Worm (Caenorhabditis elegans) whole organism, late embryonic: Measurements from ENCODE around the gene ceh-37.

Experiments used
- pqm-1 ChIP-seq: sonication (generic microtip); optimal IDR thresholded peaks from 2 replicates; lab custom pipeline; 2016; ENCODE audit warnings: missing genetic modification characterization, missing compliant biosample characterization
- syd-9 ChIP-seq: sonication (generic microtip); optimal IDR thresholded peaks from 2 replicates; lab custom pipeline; 2016; ENCODE audit warnings: mild to moderate bottlenecking, missing genetic modification characterization, moderate library complexity, missing compliant biosample characterization
- unc-86 ChIP-seq: sonication (generic microtip); optimal IDR thresholded peaks from 2 replicates; lab custom pipeline; 2016; ENCODE audit warnings: missing genetic modification characterization, missing compliant biosample characterization

DNA sequence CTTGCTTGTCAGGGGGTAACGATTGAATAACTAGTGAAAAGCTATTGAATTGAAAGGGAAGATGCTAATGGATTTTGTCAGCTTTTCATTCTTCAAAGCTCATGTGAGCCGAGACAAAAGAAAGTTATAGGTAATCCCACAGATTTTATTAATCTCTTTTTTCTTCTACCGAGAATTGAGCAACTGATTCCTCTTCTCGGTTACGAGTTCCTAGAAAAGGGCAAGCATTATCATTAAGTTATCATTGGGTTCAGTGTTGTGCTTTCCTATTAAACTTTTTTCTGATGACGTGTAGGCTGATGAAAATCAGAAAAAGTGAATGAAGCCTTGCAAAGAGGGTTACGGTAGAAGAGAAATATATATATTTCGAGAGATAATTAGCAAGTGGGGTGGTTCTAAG, 22.2 kb downstream of the ceh-37 start:
- TF ChIP-seq unc-86 (tag; lab: Kevin White, UChicago) (no peak), syd-9 (tag; lab: Kevin White, UChicago) (no peak), pqm-1 (no peak)
